Worm (Caenorhabditis elegans): Measurements from ENCODE around the gene T09D3.9.

The T09D3.9 gene

ce11 chrV:5364863-5365262 is 3.8 kb downstream of the T09D3.9 start, which contains the start of gene T09D3.8:
Gene T09D3.8, plus strand, starts transcription at chrV:5365163.
- TF ChIP-seq nhr-23 (tag; optimal IDR thresholded peaks at IDR 0.05): no peak
- TF ChIP-seq fkh-10 (GFP tag; optimal IDR thresholded peaks at IDR 0.05): no peak

DNA sequence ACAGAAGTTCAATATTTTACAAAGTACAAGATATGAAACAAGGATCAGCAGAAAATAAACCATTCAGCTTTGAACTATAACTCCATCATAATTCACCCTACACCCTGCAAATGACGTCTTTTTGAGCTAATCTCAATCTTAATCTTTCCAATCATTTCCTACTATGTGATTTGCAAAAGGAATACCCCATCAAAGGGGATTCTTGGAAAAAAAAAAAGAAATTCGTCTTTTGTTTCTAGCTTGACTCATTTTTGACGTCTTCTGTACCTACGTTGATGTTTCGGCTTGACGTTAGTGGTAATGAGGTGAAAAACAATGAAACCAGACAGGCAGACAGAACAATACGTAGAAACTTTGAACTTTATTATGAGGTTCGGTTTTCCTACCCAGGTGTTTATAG is 6.5 kb downstream of the T09D3.9 start:
- TF ChIP-seq nhr-67 (tag; optimal IDR thresholded peaks at IDR 0.05) (no peak), pha-4 (tag; optimal IDR thresholded peaks at IDR 0.05) (no peak), mml-1 (tag; optimal IDR thresholded peaks at IDR 0.05) (no peak), fkh-2 (tag; optimal IDR thresholded peaks at IDR 0.05) (no peak), fkh-10 (GFP tag; optimal IDR thresholded peaks at IDR 0.05) (no peak), zag-1 (tag; optimal IDR thresholded peaks at IDR 0.05) (no peak), lsy-12 (tag; optimal IDR thresholded peaks at IDR 0.05) (no peak), daf-12 (tag; optimal IDR thresholded peaks at IDR 0.05) (no peak), mdl-1 (tag; optimal IDR thresholded peaks at IDR 0.05) (no peak), nhr-23 (tag; optimal IDR thresholded peaks at IDR 0.05) (no peak), ceh-9 (tag; optimal IDR thresholded peaks at IDR 0.05) (no peak), jun-1 (tag; optimal IDR thresholded peaks at IDR 0.05) (no peak), elt-2 (tag; optimal IDR thresholded peaks at IDR 0.05) (no peak), eor-1 (tag; optimal IDR thresholded peaks at IDR 0.05) (no peak), nhr-28 (tag; optimal IDR thresholded peaks at IDR 0.05) (no peak)

- no peak for TF ChIP-seq egl-27 (tag; optimal IDR thresholded peaks at IDR 0.05)
- TF ChIP-seq ztf-11 (tag; optimal IDR thresholded peaks at IDR 0.05): no peak
- TF ChIP-seq sea-2 (GFP tag; optimal IDR thresholded peaks at IDR 0.05): no peak
- TF ChIP-seq lin-39 (tag; optimal IDR thresholded peaks at IDR 0.05): no peak
- no peak for TF ChIP-seq ama-1 (optimal IDR thresholded peaks at IDR 0.05)
- no peak for TF ChIP-seq eor-1 (tag; optimal IDR thresholded peaks at IDR 0.05)
- no peak for TF ChIP-seq elt-2 (tag; optimal IDR thresholded peaks at IDR 0.05)
- TF ChIP-seq R02D3.7 (tag; optimal IDR thresholded peaks at IDR 0.05): no peak
- no peak for TF ChIP-seq pha-4 (tag; optimal IDR thresholded peaks at IDR 0.05)
- no peak for TF ChIP-seq mdl-1 (tag; optimal IDR thresholded peaks at IDR 0.05)
- TF ChIP-seq mml-1 (tag; optimal IDR thresholded peaks at IDR 0.05): no peak
- no peak for TF ChIP-seq egl-5 (tag; optimal IDR thresholded peaks at IDR 0.05)
- no peak for TF ChIP-seq ZK546.5 (tag; optimal IDR thresholded peaks at IDR 0.05)
- no peak for TF ChIP-seq nhr-25 (tag; optimal IDR thresholded peaks at IDR 0.05)
- no peak for TF ChIP-seq tbx-2 (tag; optimal IDR thresholded peaks at IDR 0.05)
Observed at ce11 chrV:5358772-5359171, 9.9 kb downstream of the T09D3.9 start, which contains the start of gene nhr-216. Gene nhr-216, minus strand, starts transcription at chrV:5358872.

- TF ChIP-seq elt-2 (tag; optimal IDR thresholded peaks at IDR 0.05) (no peak), mdl-1 (tag; optimal IDR thresholded peaks at IDR 0.05) (no peak), elt-3 (tag; optimal IDR thresholded peaks at IDR 0.05) (no peak), mml-1 (tag; optimal IDR thresholded peaks at IDR 0.05) (no peak), nhr-23 (tag; optimal IDR thresholded peaks at IDR 0.05) (no peak), hmg-11 (tag; optimal IDR thresholded peaks at IDR 0.05) (no peak), pqm-1 (tag; optimal IDR thresholded peaks at IDR 0.05) (no peak), fos-1 (tag; optimal IDR thresholded peaks at IDR 0.05) (no peak), egl-27 (tag; optimal IDR thresholded peaks at IDR 0.05) (no peak), nhr-77 (tag; optimal IDR thresholded peaks at IDR 0.05) (no peak), fkh-10 (GFP tag; optimal IDR thresholded peaks at IDR 0.05) (no peak), ceh-82 (tag; optimal IDR thresholded peaks at IDR 0.05) (no peak), nhr-12 (tag; optimal IDR thresholded peaks at IDR 0.05) (no peak), unc-62 (GFP tag; optimal IDR thresholded peaks at IDR 0.05) (no peak), sea-2 (GFP tag; optimal IDR thresholded peaks at IDR 0.05) (no peak), ZK546.5 (tag; optimal IDR thresholded peaks at IDR 0.05) (no peak), nhr-76 (tag; optimal IDR thresholded peaks at IDR 0.05) (no peak), nhr-28 (tag; optimal IDR thresholded peaks at IDR 0.05) (no peak), snpc-4 (tag; optimal IDR thresholded peaks at IDR 0.05) (no peak), unc-39 (tag; optimal IDR thresholded peaks at IDR 0.05) (no peak)
Observed at ce11 chrV:5351483-5351882, 17.2 kb downstream of the T09D3.9 start, which contains the start of gene srd-9. Gene srd-9, plus strand, starts transcription at chrV:5351783.

DNA sequence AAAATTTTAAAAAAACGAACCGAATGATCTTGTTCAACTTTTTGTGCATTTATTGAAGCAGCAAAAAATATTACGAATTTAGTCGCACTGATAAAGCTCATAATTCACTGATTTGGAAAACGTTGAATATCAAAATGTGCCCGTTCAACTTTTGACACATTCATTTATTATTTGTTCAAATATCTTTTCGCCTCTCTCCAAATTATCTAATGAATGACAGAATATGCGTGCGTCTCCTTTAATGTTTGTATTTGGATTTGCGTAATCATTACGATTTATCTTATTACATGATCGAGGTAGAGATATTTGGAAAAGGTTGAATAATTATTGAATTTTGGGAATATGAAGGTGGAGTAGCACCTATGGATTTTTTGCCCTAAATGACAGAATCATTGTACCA is 19.2 kb downstream of the T09D3.9 start, which contains the start of gene T09D3.3:
Gene T09D3.3, minus strand, starts transcription at position 101 of the 400 bp plus-strand sequence.
- no peak for TF ChIP-seq sea-2 (GFP tag; optimal IDR thresholded peaks at IDR 0.05)
- TF ChIP-seq unc-62 (GFP tag; optimal IDR thresholded peaks at IDR 0.05): no peak
- no peak for TF ChIP-seq egl-27 (tag; optimal IDR thresholded peaks at IDR 0.05)
